Worm (Caenorhabditis elegans) whole organism, L4 larva: Measurements from ENCODE around the gene fbxc-54.

Source experiments
- D1046.2 ChIP-seq: fragments of 200-800 bp; sonication (Bioruptor generic); IDR thresholded peaks from 2 replicates; pipeline ENCODE4 v1.3.6; 2022; ENCODE audit warnings: missing genetic modification characterization, missing compliant biosample characterization
- F10B5.3 ChIP-seq: sonication (generic microtip); optimal IDR thresholded peaks from 2 replicates; lab custom pipeline; 2016; ENCODE audit warnings: mild to moderate bottlenecking, missing genetic modification characterization, missing compliant biosample characterization
- F37D6.2 ChIP-seq: sonication (generic microtip); optimal IDR thresholded peaks from 2 replicates; lab custom pipeline; 2016; ENCODE audit warnings: mild to moderate bottlenecking, missing genetic modification characterization, missing compliant biosample characterization
- F49E8.2 ChIP-seq: sonication (generic microtip); optimal IDR thresholded peaks from 2 replicates; lab custom pipeline; 2016; ENCODE audit warnings: missing compliant biosample characterization, mild to moderate bottlenecking, missing genetic modification characterization, borderline replicate concordance
- T26A8.4 ChIP-seq: fragments of 200-800 bp; sonication (Bioruptor generic); IDR thresholded peaks from 2 replicates; pipeline ENCODE4 v1.3.6; 2022; ENCODE audit warnings: missing genetic modification characterization, missing compliant biosample characterization
- Y105C5A.15 ChIP-seq: fragments of 200-800 bp; sonication (Bioruptor generic); IDR thresholded peaks from 2 replicates; pipeline ENCODE4 v1.3.6; 2022; ENCODE audit warnings: missing genetic modification characterization, missing compliant biosample characterization
- ZK337.2 ChIP-seq: fragments of 200-800 bp; sonication (Bioruptor generic); IDR thresholded peaks from 2 replicates; pipeline ENCODE4 v1.3.6; 2022; ENCODE audit warnings: missing genetic modification reagents, missing genetic modification characterization, missing compliant biosample characterization
- ZK546.5 ChIP-seq, 2 experiments: sonication (generic microtip); optimal IDR thresholded peaks; 2 replicates each; lab custom pipeline; 2017; ENCODE audit warnings: missing biosample characterization in 2 of 2, missing genetic modification characterization in 2 of 2
- arid-1 ChIP-seq: fragments of 200-800 bp; sonication (Bioruptor generic); conservative IDR thresholded peaks from 2 replicates; pipeline ENCODE4 v1.3.6; 2022; ENCODE audit warnings: missing genetic modification reagents, missing genetic modification characterization, missing compliant biosample characterization
- ces-1 ChIP-seq: fragments of 150-350 bp; sonication (generic microtip); optimal IDR thresholded peaks from 4 replicates; lab custom pipeline; 2014; ENCODE audit warnings: missing biosample characterization, missing genetic modification reagents, missing genetic modification characterization
- cey-2 ChIP-seq: sonication (generic microtip); optimal IDR thresholded peaks from 3 replicates; lab custom pipeline; 2017; ENCODE audit warnings: missing genetic modification characterization, mild to moderate bottlenecking, missing compliant biosample characterization, antibody characterized with exemption, borderline replicate concordance; ENCODE audit not compliant: insufficient read depth
- ctbp-1 ChIP-seq: fragments of 200-800 bp; sonication (Bioruptor generic); IDR thresholded peaks from 2 replicates; pipeline ENCODE4 v1.3.6; 2022; ENCODE audit warnings: missing genetic modification reagents, missing genetic modification characterization, missing compliant biosample characterization
- daf-12 ChIP-seq: fragments of 150-350 bp; optimal IDR thresholded peaks from 2 replicates; lab custom pipeline; 2014; ENCODE audit warnings: missing biosample characterization, missing genetic modification reagents, missing genetic modification characterization
- daf-16 ChIP-seq, 3 experiments: sonication (generic microtip); optimal IDR thresholded peaks; 2 replicates each; lab custom pipeline; 2016 to 2017; ENCODE audit warnings: missing genetic modification characterization in 3 of 3, missing genetic modification reagents in 3 of 3, mild to moderate bottlenecking in 2 of 3, missing compliant biosample characterization in 2 of 3, missing biosample characterization in 1 of 3, moderate library complexity in 1 of 3
- daf-19 ChIP-seq: fragments of 200-800 bp; sonication (Bioruptor generic); conservative IDR thresholded peaks from 2 replicates; pipeline ENCODE4 v1.3.6; 2022; ENCODE audit warnings: missing genetic modification characterization, missing compliant biosample characterization
- dmd-6 ChIP-seq: fragments of 200-800 bp; sonication (Bioruptor generic); IDR thresholded peaks from 2 replicates; pipeline ENCODE4 v1.3.6; 2022; ENCODE audit warnings: missing genetic modification reagents, missing genetic modification characterization, missing compliant biosample characterization
- dpl-1 ChIP-seq: fragments of 150-350 bp; optimal IDR thresholded peaks from 2 replicates; lab custom pipeline; 2014; ENCODE audit warnings: missing biosample characterization, missing genetic modification reagents, missing genetic modification characterization
- duxl-1 ChIP-seq: sonication (generic microtip); optimal IDR thresholded peaks from 2 replicates; lab custom pipeline; 2016; ENCODE audit warnings: mild to moderate bottlenecking, missing genetic modification characterization, moderate library complexity, missing compliant biosample characterization; ENCODE audit not compliant: poor library complexity
- fkh-10 ChIP-seq: fragments of 150-350 bp; optimal IDR thresholded peaks from 2 replicates; lab custom pipeline; 2014; ENCODE audit warnings: missing biosample characterization, missing genetic modification reagents, missing genetic modification characterization
- hlh-11 ChIP-seq: fragments of 200-800 bp; sonication (Bioruptor generic); optimal IDR thresholded peaks from 2 replicates; lab custom pipeline; 2018; ENCODE audit warnings: mild to moderate bottlenecking, missing genetic modification characterization, missing compliant biosample characterization
- hmg-1.1 ChIP-seq: fragments of 200-800 bp; sonication (Bioruptor generic); IDR thresholded peaks from 2 replicates; pipeline ENCODE4 v1.3.6; 2022; ENCODE audit warnings: missing genetic modification reagents, missing genetic modification characterization, missing compliant biosample characterization
- lim-7 ChIP-seq: fragments of 200-800 bp; sonication (Bioruptor generic); IDR thresholded peaks from 2 replicates; pipeline ENCODE4 v1.3.6; 2022; ENCODE audit warnings: missing genetic modification characterization, missing compliant biosample characterization
- lin-1 ChIP-seq: fragments of 200-800 bp; sonication (Bioruptor generic); IDR thresholded peaks from 2 replicates; pipeline ENCODE4 v1.3.6; 2022; ENCODE audit warnings: missing genetic modification reagents, missing genetic modification characterization, missing compliant biosample characterization
- lin-29 ChIP-seq: fragments of 200-800 bp; sonication (Bioruptor generic); IDR thresholded peaks from 2 replicates; pipeline ENCODE4 v1.3.6; 2022; ENCODE audit warnings: missing genetic modification reagents, missing genetic modification characterization, missing compliant biosample characterization
- lin-38 ChIP-seq: fragments of 200-800 bp; sonication (Bioruptor generic); IDR thresholded peaks from 2 replicates; pipeline ENCODE4 v1.3.6; 2022; ENCODE audit warnings: missing genetic modification reagents, missing genetic modification characterization, missing compliant biosample characterization
- lin-39 ChIP-seq: fragments of 150-350 bp; optimal IDR thresholded peaks from 2 replicates; lab custom pipeline; 2014; ENCODE audit warnings: missing biosample characterization, missing genetic modification reagents, missing genetic modification characterization
- lir-3 ChIP-seq: sonication (generic microtip); optimal IDR thresholded peaks from 2 replicates; lab custom pipeline; 2016; ENCODE audit warnings: mild to moderate bottlenecking, missing genetic modification characterization, missing compliant biosample characterization
- lsy-2 ChIP-seq, 2 experiments: fragments of 150-350 bp in 1 of 2; sonication (generic microtip) in 1 of 2; optimal IDR thresholded peaks; 2 replicates each; lab custom pipeline; 2014 to 2017; ENCODE audit warnings: missing biosample characterization in 2 of 2, missing genetic modification characterization in 2 of 2
- madf-9 ChIP-seq: fragments of 200-800 bp; sonication (Bioruptor generic); conservative IDR thresholded peaks from 2 replicates; pipeline ENCODE4 v1.3.6; 2022; ENCODE audit warnings: missing genetic modification reagents, missing genetic modification characterization, missing compliant biosample characterization
- mdt-29 ChIP-seq: fragments of 200-800 bp; sonication (Bioruptor generic); IDR thresholded peaks from 2 replicates; pipeline ENCODE4 v1.3.6; 2022; ENCODE audit warnings: missing genetic modification reagents, missing genetic modification characterization, missing compliant biosample characterization
- mep-1 ChIP-seq: fragments of 150-350 bp; sonication (generic microtip); optimal IDR thresholded peaks from 3 replicates; lab custom pipeline; 2014; ENCODE audit warnings: missing biosample characterization, missing genetic modification characterization
- mes-2 ChIP-seq: sonication (generic microtip); optimal IDR thresholded peaks from 2 replicates; lab custom pipeline; 2016; ENCODE audit warnings: missing genotype, mild to moderate bottlenecking, missing genetic modification characterization, missing compliant biosample characterization; ENCODE audit not compliant: poor library complexity, severe bottlenecking
- nhr-11 ChIP-seq: fragments of 150-350 bp; optimal IDR thresholded peaks from 2 replicates; lab custom pipeline; 2014; ENCODE audit warnings: missing biosample characterization, missing genetic modification characterization
- nhr-111 ChIP-seq: fragments of 200-800 bp; sonication (Bioruptor generic); optimal IDR thresholded peaks from 2 replicates; lab custom pipeline; 2018; ENCODE audit warnings: mild to moderate bottlenecking, missing genetic modification characterization, missing compliant biosample characterization
- nhr-25 ChIP-seq: sonication (generic microtip); optimal IDR thresholded peaks from 2 replicates; lab custom pipeline; 2017; ENCODE audit warnings: missing genetic modification characterization, mild to moderate bottlenecking, missing compliant biosample characterization, antibody characterized with exemption, moderate library complexity, borderline replicate concordance; ENCODE audit not compliant: insufficient read depth
- nhr-42 ChIP-seq: fragments of 200-800 bp; sonication (Bioruptor generic); IDR thresholded peaks from 2 replicates; pipeline ENCODE4 v1.3.6; 2022; ENCODE audit warnings: missing genetic modification characterization, missing compliant biosample characterization
- nhr-48 ChIP-seq: sonication (generic microtip); optimal IDR thresholded peaks from 2 replicates; lab custom pipeline; 2016; ENCODE audit warnings: mild to moderate bottlenecking, missing genetic modification characterization, missing compliant biosample characterization
- nhr-6 ChIP-seq: fragments of 150-350 bp; optimal IDR thresholded peaks from 2 replicates; lab custom pipeline; 2014; ENCODE audit warnings: missing biosample characterization, missing genetic modification characterization
- nhr-77 ChIP-seq: fragments of 150-350 bp; optimal IDR thresholded peaks from 2 replicates; lab custom pipeline; 2014; ENCODE audit warnings: missing biosample characterization, missing genetic modification characterization
- pha-4 ChIP-seq, 2 experiments: fragments of 150-350 bp in 1 of 2; fragments of 200-800 bp in 1 of 2; sonication (Bioruptor generic) in 1 of 2; IDR thresholded peaks in 1 of 2; optimal IDR thresholded peaks in 1 of 2; 2 replicates each; pipeline versions ENCODE4 v1.3.6 to Lab custom; 2014 to 2022; ENCODE audit warnings: missing genetic modification characterization in 2 of 2, missing genetic modification reagents in 2 of 2, missing biosample characterization in 1 of 2, missing compliant biosample characterization in 1 of 2
- sdz-12 ChIP-seq: fragments of 200-800 bp; sonication (Bioruptor generic); optimal IDR thresholded peaks from 2 replicates; lab custom pipeline; 2018; ENCODE audit warnings: mild to moderate bottlenecking, missing genetic modification characterization, missing compliant biosample characterization
- set-16 ChIP-seq: fragments of 200-800 bp; sonication (Bioruptor generic); IDR thresholded peaks from 2 replicates; pipeline ENCODE4 v1.3.6; 2022; ENCODE audit warnings: missing genetic modification reagents, missing genetic modification characterization, missing compliant biosample characterization
- skn-1 ChIP-seq: fragments of 150-350 bp; optimal IDR thresholded peaks from 2 replicates; lab custom pipeline; 2014; ENCODE audit warnings: missing biosample characterization, missing genetic modification characterization
- snpc-4 ChIP-seq: fragments of 150-350 bp; optimal IDR thresholded peaks from 2 replicates; lab custom pipeline; 2014; ENCODE audit warnings: missing biosample characterization, missing genetic modification characterization
- spr-3 ChIP-seq: fragments of 200-800 bp; sonication (Bioruptor generic); optimal IDR thresholded peaks from 2 replicates; lab custom pipeline; 2018; ENCODE audit warnings: mild to moderate bottlenecking, missing genetic modification characterization, missing compliant biosample characterization
- unc-130 ChIP-seq: sonication (generic microtip); optimal IDR thresholded peaks from 2 replicates; lab custom pipeline; 2016; ENCODE audit warnings: missing genetic modification reagents, missing genetic modification characterization, missing compliant biosample characterization
- unc-39 ChIP-seq: sonication (generic microtip); optimal IDR thresholded peaks from 2 replicates; lab custom pipeline; 2017; ENCODE audit warnings: missing biosample characterization, missing genetic modification characterization
- zfp-2 ChIP-seq: sonication (generic microtip); optimal IDR thresholded peaks from 2 replicates; lab custom pipeline; 2016; ENCODE audit warnings: mild to moderate bottlenecking, missing genetic modification characterization, missing compliant biosample characterization
- zfp-3 ChIP-seq: fragments of 200-800 bp; sonication (Bioruptor generic); conservative IDR thresholded peaks from 2 replicates; pipeline ENCODE4 v1.3.6; 2022; ENCODE audit warnings: missing genetic modification reagents, missing genetic modification characterization, missing compliant biosample characterization

The fbxc-54 gene

DNA sequence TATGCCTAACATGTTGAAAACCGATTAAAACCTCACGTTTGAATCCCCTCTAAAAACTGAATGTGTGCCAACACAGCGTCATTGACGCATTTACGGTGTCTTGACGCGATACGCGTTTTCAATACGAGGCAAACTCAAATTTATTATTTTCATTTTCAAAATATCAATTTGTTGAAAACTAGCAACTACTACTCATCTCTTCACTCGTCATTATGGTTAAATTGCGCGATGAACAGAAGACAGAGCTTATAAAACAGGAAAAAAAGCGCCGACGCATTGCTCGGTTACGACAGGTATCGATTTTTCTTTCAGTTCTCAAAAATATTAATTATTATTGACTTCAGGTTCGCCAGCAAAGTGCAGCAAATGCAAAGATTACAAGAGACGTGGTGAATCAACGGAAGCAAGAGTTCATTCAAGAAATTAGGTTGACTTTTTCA, 6.9 kb upstream of the fbxc-54 start, which contains the start of gene enee-1 (continued):
- TF ChIP-seq nhr-25 (tag; lab: Kevin White, UChicago) (peak; percentile 28), unc-39 (tag; lab: Kevin White, UChicago) (no peak), zfp-3 (no peak), duxl-1 (tag; lab: Kevin White, UChicago) (peak; percentile 75), skn-1 (no peak), nhr-11 (tag; lab: Kevin White, UChicago) (peak; percentile 75), lin-29 (GFP tag; lab: Robert Waterston, UW) (peak; percentile 50; the same call in 1 of the 2 replicates), ZK337.2 (no peak), T26A8.4 (GFP tag; lab: Robert Waterston, UW) (peak; percentile 94), snpc-4 (tag; lab: Kevin White, UChicago) (no peak), D1046.2 (GFP tag; lab: Robert Waterston, UW) (no peak), daf-19 (GFP tag; lab: Robert Waterston, UW) (no peak), mep-1 (tag; lab: Kevin White, UChicago) (peak; percentile 87), nhr-48 (tag; lab: Kevin White, UChicago) (peak; percentile 36), mes-2 (tag; lab: Kevin White, UChicago) (peak; percentile 90), nhr-111 (GFP tag; lab: Kevin White, UChicago) (no peak), fkh-10 (GFP tag; lab: Kevin White, UChicago) (peak; percentile 67), madf-9 (GFP tag; lab: Robert Waterston, UW) (peak; percentile 31; the same call in 1 of the 2 replicates), nhr-42 (GFP tag; lab: Robert Waterston, UW) (peak; percentile 62; the same call in 1 of the 2 replicates), cey-2 (tag; lab: Kevin White, UChicago) (no peak), zfp-2 (tag; lab: Kevin White, UChicago) (no peak), nhr-77 (peak; percentile 56), F49E8.2 (tag; lab: Kevin White, UChicago) (no peak), dmd-6 (peak; percentile 64), Y105C5A.15 (GFP tag; lab: Robert Waterston, UW) (no peak), spr-3 (peak; percentile 69), lin-38 (GFP tag; lab: Robert Waterston, UW) (peak; percentile 83), lir-3 (no peak), hmg-1.1 (GFP tag; lab: Robert Waterston, UW) (peak; percentile 75), pha-4 (GFP tag; IDR thresholded peaks at IDR 0.05; lab: Robert Waterston, UW) (peak; percentile 26; the same call in 1 of the 2 replicates), pha-4 (tag; optimal IDR thresholded peaks at IDR 0.05; lab: Kevin White, UChicago) (peak; percentile 59), set-16 (GFP tag; lab: Robert Waterston, UW) (no peak), nhr-6 (tag; lab: Kevin White, UChicago) (peak; percentile 93), sdz-12 (no peak), F10B5.3 (tag; lab: Kevin White, UChicago) (peak; percentile 48), ces-1 (no peak), ctbp-1 (GFP tag; lab: Robert Waterston, UW) (peak; percentile 39; the same call in 1 of the 2 replicates), dpl-1 (peak; percentile 96), mdt-29 (0 out of 2 replicates have a peak, but pooled peaks have one; percentile 40), lsy-2 (tag; optimal IDR thresholded peaks at IDR 0.05; lab: Kevin White, UChicago) (peak; percentile 42 to 89), unc-130 (no peak), daf-16 (GFP tag; optimal IDR thresholded peaks at IDR 0.05; lab: Kevin White, UChicago) (no peak), daf-16 (tag; optimal IDR thresholded peaks at IDR 0.05; lab: Kevin White, UChicago) (peak; percentile 36), lim-7 (no peak), F37D6.2 (tag; lab: Kevin White, UChicago) (peak; percentile 15), lin-39 (tag; lab: Kevin White, UChicago) (no peak), ZK546.5 (tag; optimal IDR thresholded peaks at IDR 0.05; lab: Kevin White, UChicago) (no peak), daf-12 (tag; lab: Kevin White, UChicago) (no peak), hlh-11 (tag; lab: Kevin White, UChicago) (peak; percentile 65), lin-1 (no peak), arid-1 (peak; percentile 52)
